Worm (Caenorhabditis elegans) whole organism, midembryonic: Measurements from ENCODE around the gene kbp-3.

Experiments
- flt-1 ChIP-seq: fragments of 200-800 bp; sonication (Bioruptor generic); IDR thresholded peaks from 2 replicates; pipeline ENCODE4 v1.3.6; 2022; ENCODE audit warnings: missing genetic modification characterization, missing compliant biosample characterization
- klf-2 ChIP-seq: fragments of 200-800 bp; sonication (Bioruptor generic); conservative IDR thresholded peaks from 2 replicates; pipeline ENCODE4 v1.3.6; 2022; ENCODE audit warnings: missing genetic modification reagents, missing genetic modification characterization, missing compliant biosample characterization
- med-1 ChIP-seq: sonication (generic microtip); optimal IDR thresholded peaks from 2 replicates; lab custom pipeline; 2017; ENCODE audit warnings: missing genetic modification characterization, mild to moderate bottlenecking, missing compliant biosample characterization, antibody characterized with exemption, missing genetic modification reagents; ENCODE audit not compliant: insufficient read depth
- ref-1 ChIP-seq: fragments of 200-800 bp; sonication (Bioruptor generic); conservative IDR thresholded peaks from 2 replicates; pipeline ENCODE4 v1.3.6; 2022; ENCODE audit warnings: missing genetic modification reagents, missing genetic modification characterization, missing compliant biosample characterization
- tab-1 ChIP-seq: fragments of 200-800 bp; sonication (Bioruptor generic); IDR thresholded peaks from 2 replicates; pipeline ENCODE4 v1.3.6; 2022; ENCODE audit warnings: missing genetic modification characterization, missing compliant biosample characterization
- ztf-23 ChIP-seq: fragments of 200-800 bp; sonication (Bioruptor generic); IDR thresholded peaks from 2 replicates; pipeline ENCODE4 v1.3.6; 2022; ENCODE audit warnings: missing genetic modification reagents, missing genetic modification characterization, missing compliant biosample characterization

ce11 chrII:14437116-14437515 is 47.2 kb upstream of the kbp-3 start:
- no peak for TF ChIP-seq ztf-23
- no peak for TF ChIP-seq ref-1 (GFP tag; lab: Robert Waterston, UW)
- no peak for TF ChIP-seq tab-1 (GFP tag; lab: Robert Waterston, UW)
- no peak for TF ChIP-seq klf-2 (GFP tag; lab: Robert Waterston, UW)
- no peak for TF ChIP-seq med-1 (GFP tag; lab: Kevin White, UChicago)
- TF ChIP-seq flt-1 (GFP tag; lab: Robert Waterston, UW) = no peak
